Fruit fly (Drosophila melanogaster) whole organism: ENCODE measurements around the gene CG5506.

ENCODE experiments used
- CG8478 ChIP-seq: fragments of >200 bp; optimal IDR thresholded peaks from 2 replicates; lab custom pipeline; 2018; ENCODE audit warnings: inconsistent platforms
- EcR ChIP-seq, 2 experiments: fragments of >200 bp; optimal IDR thresholded peaks; 2 replicates each; lab custom pipeline; 2017; ENCODE audit warnings: missing biosample characterization in 2 of 2, missing genetic modification characterization in 2 of 2, missing genetic modification reagents in 2 of 2
- psq ChIP-seq: fragments of >200 bp; optimal IDR thresholded peaks from 2 replicates; lab custom pipeline; 2017
- usp ChIP-seq: fragments of >200 bp; optimal IDR thresholded peaks from 2 replicates; lab custom pipeline; 2017; ENCODE audit warnings: missing biosample characterization, missing genetic modification characterization, mixed read lengths

DNA sequence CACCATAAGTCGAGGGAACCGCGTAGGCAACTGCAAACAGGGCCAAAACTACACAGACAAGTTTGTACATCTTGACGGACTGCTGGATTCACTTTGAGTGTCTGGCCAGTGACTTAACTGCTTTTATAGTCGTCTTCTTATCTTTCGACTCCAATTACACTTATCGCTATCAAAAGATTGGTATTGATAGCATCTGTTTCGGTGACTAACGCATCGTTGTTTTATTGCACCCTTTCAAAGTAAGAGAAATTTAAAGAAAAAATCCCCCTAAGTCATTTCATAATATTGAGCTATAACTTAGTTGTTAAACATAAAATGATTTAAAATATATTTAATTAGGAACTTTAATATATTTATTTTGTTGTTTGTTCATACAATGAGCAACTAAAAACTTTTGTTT is at the start of gene CG5506:
- TF ChIP-seq EcR (GFP tag; optimal IDR thresholded peaks at IDR 0.05; lab: Kevin White, UChicago) (no peak), psq (lab: Kevin White, UChicago) (no peak), usp (GFP tag; lab: Kevin White, UChicago) (no peak), CG8478 (lab: Kevin White, UChicago) (no peak)
